Worm (Caenorhabditis elegans): ENCODE data around the gene C16C8.21.

ce11 chrII:3458209-3458608 is 10.2 kb downstream of the C16C8.21 start, which contains the start of the genes C16C8.26 and C16C8.19:
- TF ChIP-seq ces-1 (GFP tag; optimal IDR thresholded peaks at IDR 0.05) (no peak), lin-13 (GFP tag; optimal IDR thresholded peaks at IDR 0.05) (no peak), snu-23 (GFP tag; optimal IDR thresholded peaks at IDR 0.05) (no peak), fkh-4 (tag; optimal IDR thresholded peaks at IDR 0.05; ENCODE audit: borderline replicate concordance) (no peak), unc-62 (GFP tag; optimal IDR thresholded peaks at IDR 0.05) (no peak), lin-39 (tag; optimal IDR thresholded peaks at IDR 0.05) (no peak), efl-1 (optimal IDR thresholded peaks at IDR 0.05) (no peak), efl-1 (GFP tag; optimal IDR thresholded peaks at IDR 0.05 in 1 of 2) (no peak), ztf-11 (tag; optimal IDR thresholded peaks at IDR 0.05) (no peak), ceh-82 (tag; optimal IDR thresholded peaks at IDR 0.05) (no peak), nhr-20 (tag; optimal IDR thresholded peaks at IDR 0.05) (no peak), alr-1 (tag; optimal IDR thresholded peaks at IDR 0.05; ENCODE audit: borderline replicate concordance) (no peak), nhr-90 (tag; optimal IDR thresholded peaks at IDR 0.05; ENCODE audit: poor library complexity) (no peak)
